Worm (Caenorhabditis elegans): Measurements from ENCODE around the gene rpc-11.

ce11 chrIV:1385500-1385899, 24.3 kb downstream of the rpc-11 start:
- TF ChIP-seq dmd-9 (GFP tag; IDR thresholded peaks at IDR 0.05) (no peak), ztf-11 (tag; optimal IDR thresholded peaks at IDR 0.05) (no peak), hmg-1.1 (GFP tag; IDR thresholded peaks at IDR 0.05) (no peak), ama-1 (optimal IDR thresholded peaks at IDR 0.05) (no peak), spr-1 (tag; optimal IDR thresholded peaks at IDR 0.05) (no peak), jun-1 (tag; optimal IDR thresholded peaks at IDR 0.05) (no peak), pha-4 (GFP tag; IDR thresholded peaks at IDR 0.05) (no peak), pha-4 (tag; optimal IDR thresholded peaks at IDR 0.05) (no peak), lsy-2 (tag; optimal IDR thresholded peaks at IDR 0.05) (no peak)
